Fruit fly (Drosophila melanogaster) whole organism, embryonic: ENCODE results near the gene bin.
A peak's percentile ranks its signal among the peaks of the same experiment; 100 is the strongest.

Experiments used
- BEAF-32 ChIP-seq: fragments of 200-800 bp; sonication (Bioruptor generic); optimal IDR thresholded peaks from 3 replicates; lab custom pipeline; 2017; ENCODE audit warnings: missing biosample characterization, missing genetic modification characterization, mild to moderate bottlenecking, moderate library complexity, missing genetic modification reagents
- CG10543 ChIP-seq: fragments of 200-800 bp; sonication (Bioruptor generic); optimal IDR thresholded peaks from 3 replicates; lab custom pipeline; 2017; ENCODE audit warnings: missing biosample characterization, mild to moderate bottlenecking, missing genetic modification characterization, moderate library complexity
- CG11085 ChIP-seq: fragments of 200-800 bp; sonication (Bioruptor generic); IDR thresholded peaks from 2 replicates; pipeline ENCODE4 v1.3.6; 2022; ENCODE audit warnings: missing biosample characterization, missing genetic modification characterization
- CG11093 ChIP-seq: fragments of 200-800 bp; sonication (Bioruptor generic); IDR thresholded peaks from 3 replicates; pipeline ENCODE4 v1.3.6; 2022; ENCODE audit warnings: missing biosample characterization, missing genetic modification characterization
- CG11723 ChIP-seq: fragments of 200-800 bp; sonication (Bioruptor generic); optimal IDR thresholded peaks from 2 replicates; lab custom pipeline; 2017; ENCODE audit warnings: missing biosample characterization, mild to moderate bottlenecking, missing genetic modification characterization
- CG1233 ChIP-seq: fragments of 200-800 bp; sonication (Bioruptor generic); optimal IDR thresholded peaks from 4 replicates; lab custom pipeline; 2018; ENCODE audit warnings: missing biosample characterization, mild to moderate bottlenecking, missing genetic modification characterization
- CG13424 ChIP-seq: fragments of 200-800 bp; sonication (Bioruptor generic); optimal IDR thresholded peaks from 2 replicates; lab custom pipeline; 2019; ENCODE audit warnings: missing biosample characterization, mild to moderate bottlenecking, missing genetic modification characterization, moderate library complexity
- CG2875 ChIP-seq: fragments of 200-800 bp; sonication (Bioruptor generic); optimal IDR thresholded peaks from 2 replicates; lab custom pipeline; 2017; ENCODE audit warnings: missing biosample characterization, mild to moderate bottlenecking, missing genetic modification characterization, missing genetic modification reagents
- CG30020 ChIP-seq: fragments of 200-800 bp; optimal IDR thresholded peaks from 2 replicates; lab custom pipeline; 2019; ENCODE audit warnings: missing biosample characterization, mild to moderate bottlenecking, missing genetic modification characterization, moderate library complexity
- CG3065 ChIP-seq: fragments of 200-800 bp; sonication (Bioruptor generic); optimal IDR thresholded peaks from 2 replicates; lab custom pipeline; 2016; ENCODE audit warnings: missing biosample characterization, missing genetic modification characterization
- CG31441 ChIP-seq: fragments of 200-800 bp; sonication (Bioruptor generic); IDR thresholded peaks from 2 replicates; pipeline ENCODE4 v1.3.6; 2022; ENCODE audit warnings: missing biosample characterization, missing genetic modification characterization
- CG3847 ChIP-seq: fragments of 200-800 bp; sonication (Bioruptor generic); IDR thresholded peaks from 2 replicates; pipeline ENCODE4 v1.3.6; 2022; ENCODE audit warnings: missing biosample characterization, missing genetic modification characterization
- CG4424 ChIP-seq: fragments of 200-800 bp; sonication (Bioruptor generic); optimal IDR thresholded peaks from 3 replicates; lab custom pipeline; 2016; ENCODE audit warnings: missing biosample characterization, missing genetic modification characterization
- CG4617 ChIP-seq: fragments of 200-800 bp; sonication (Bioruptor generic); optimal IDR thresholded peaks from 3 replicates; lab custom pipeline; 2016; ENCODE audit warnings: missing biosample characterization, missing genetic modification characterization, borderline replicate concordance
- CG4707 ChIP-seq: fragments of 200-800 bp; sonication (Bioruptor generic); optimal IDR thresholded peaks from 2 replicates; lab custom pipeline; 2018; ENCODE audit warnings: missing biosample characterization, mild to moderate bottlenecking, missing genetic modification characterization, moderate library complexity
- CG5953 ChIP-seq: fragments of 200-800 bp; sonication (Bioruptor generic); IDR thresholded peaks from 2 replicates; pipeline ENCODE4 v1.3.6; 2022; ENCODE audit warnings: missing biosample characterization, missing genetic modification characterization
- CG8944 ChIP-seq: fragments of 200-800 bp; sonication (Bioruptor generic); optimal IDR thresholded peaks from 3 replicates; lab custom pipeline; 2016; ENCODE audit warnings: missing biosample characterization, missing genetic modification characterization
- Dll ChIP-seq: fragments of 200-800 bp; sonication (Bioruptor generic); IDR thresholded peaks from 4 replicates; pipeline ENCODE4 v1.3.6; 2022; ENCODE audit warnings: missing biosample characterization, missing genetic modification characterization; ENCODE audit not compliant: partially characterized antibody
- Doc2 ChIP-seq: fragments of 200-800 bp; sonication (Bioruptor generic); IDR thresholded peaks from 2 replicates; pipeline ENCODE4 v1.3.6; 2022; ENCODE audit warnings: missing biosample characterization, missing genetic modification characterization
- Drgx ChIP-seq: fragments of 200-800 bp; sonication (Bioruptor generic); IDR thresholded peaks from 2 replicates; pipeline ENCODE4 v1.3.6; 2022; ENCODE audit warnings: missing biosample characterization, missing genetic modification characterization
- ERR ChIP-seq: fragments of 200-800 bp; sonication (Bioruptor generic); optimal IDR thresholded peaks from 2 replicates; lab custom pipeline; 2016; ENCODE audit warnings: missing biosample characterization, missing genetic modification characterization
- Hsf ChIP-seq: fragments of 200-800 bp; sonication (Bioruptor generic); optimal IDR thresholded peaks from 3 replicates; lab custom pipeline; 2016; ENCODE audit warnings: missing biosample characterization, missing genetic modification characterization
- Lhr ChIP-seq: fragments of 200-800 bp; sonication (Bioruptor generic); optimal IDR thresholded peaks from 3 replicates; lab custom pipeline; 2017; ENCODE audit warnings: mild to moderate bottlenecking, missing biosample characterization, missing genetic modification reagents, missing genetic modification characterization
- Mad ChIP-seq: fragments of 200-800 bp; sonication (Bioruptor generic); optimal IDR thresholded peaks from 2 replicates; lab custom pipeline; 2016; ENCODE audit warnings: missing biosample characterization, missing genetic modification characterization
- Med ChIP-seq: fragments of 200-800 bp; sonication (Bioruptor generic); peaks from one replicate; lab custom pipeline; 2016; ENCODE audit warnings: missing biosample characterization, missing genetic modification characterization, mild to moderate bottlenecking, inconsistent platforms, moderate library complexity
- Myb ChIP-seq: fragments of 200-800 bp; sonication (Bioruptor generic); optimal IDR thresholded peaks from 2 replicates; lab custom pipeline; 2016; ENCODE audit warnings: missing biosample characterization, missing genetic modification characterization
- NK7.1 ChIP-seq: fragments of 200-800 bp; sonication (Bioruptor generic); optimal IDR thresholded peaks from 3 replicates; lab custom pipeline; 2016; ENCODE audit warnings: missing biosample characterization, missing genetic modification characterization
- Nf-YA ChIP-seq: fragments of 200-800 bp; sonication (Bioruptor generic); IDR thresholded peaks from 2 replicates; pipeline ENCODE4 v1.3.6; 2022; ENCODE audit warnings: missing biosample characterization, missing genetic modification characterization
- Poxn ChIP-seq: fragments of 200-800 bp; sonication (Bioruptor generic); IDR thresholded peaks from 2 replicates; pipeline ENCODE4 v1.3.6; 2022; ENCODE audit warnings: missing biosample characterization, missing genetic modification characterization
- Sry-β ChIP-seq: fragments of 200-800 bp; sonication (Bioruptor generic); optimal IDR thresholded peaks from 2 replicates; lab custom pipeline; 2018; ENCODE audit warnings: missing biosample characterization, mild to moderate bottlenecking, missing genetic modification characterization, moderate library complexity
- Sry-δ ChIP-seq: fragments of 200-800 bp; sonication (Bioruptor generic); optimal IDR thresholded peaks from 2 replicates; lab custom pipeline; 2016; ENCODE audit warnings: missing biosample characterization, missing genetic modification characterization
- TFAM ChIP-seq: fragments of 200-800 bp; sonication (Bioruptor generic); optimal IDR thresholded peaks from 2 replicates; lab custom pipeline; 2017; ENCODE audit warnings: missing biosample characterization, missing genetic modification characterization, inconsistent platforms
- aop ChIP-seq: fragments of 200-800 bp; sonication (Bioruptor generic); IDR thresholded peaks from 2 replicates; pipeline ENCODE4 v1.3.6; 2022; ENCODE audit warnings: missing biosample characterization, missing genetic modification characterization
- ara ChIP-seq: fragments of 200-800 bp; sonication (Bioruptor generic); IDR thresholded peaks from 2 replicates; pipeline ENCODE4 v1.3.6; 2022; ENCODE audit warnings: missing biosample characterization, missing genetic modification characterization
- dati ChIP-seq: fragments of 200-800 bp; sonication (Bioruptor generic); IDR thresholded peaks from 2 replicates; pipeline ENCODE4 v1.3.6; 2022; ENCODE audit warnings: missing biosample characterization, missing genetic modification characterization
- dimm ChIP-seq: fragments of 200-800 bp; sonication (Bioruptor generic); IDR thresholded peaks from 2 replicates; pipeline ENCODE4 v1.3.6; 2022; ENCODE audit warnings: missing biosample characterization, missing genetic modification characterization
- gsb ChIP-seq: fragments of 200-800 bp; sonication (Bioruptor generic); IDR thresholded peaks from 2 replicates; pipeline ENCODE4 v1.3.6; 2022; ENCODE audit warnings: missing biosample characterization, missing genetic modification characterization
- her ChIP-seq: fragments of 200-800 bp; sonication (Bioruptor generic); optimal IDR thresholded peaks from 2 replicates; lab custom pipeline; 2016; ENCODE audit warnings: missing biosample characterization, missing genetic modification characterization
- ken ChIP-seq: fragments of 200-800 bp; sonication (Bioruptor generic); IDR thresholded peaks from 3 replicates; pipeline ENCODE4 v1.3.6; 2022; ENCODE audit warnings: missing biosample characterization, missing genetic modification characterization
- nerfin-2 ChIP-seq: fragments of 200-800 bp; sonication (Bioruptor generic); IDR thresholded peaks from 2 replicates; pipeline ENCODE4 v1.3.6; 2022; ENCODE audit warnings: missing biosample characterization, missing genetic modification characterization; ENCODE audit not compliant: partially characterized antibody
- peb ChIP-seq: fragments of 200-800 bp; sonication (Bioruptor generic); IDR thresholded peaks from 2 replicates; pipeline ENCODE4 v1.3.6; 2022; ENCODE audit warnings: missing biosample characterization, missing genetic modification characterization
- pho ChIP-seq: fragments of 200-800 bp; sonication (Bioruptor generic); optimal IDR thresholded peaks from 2 replicates; lab custom pipeline; 2016; ENCODE audit warnings: missing biosample characterization, missing genetic modification characterization
- sc ChIP-seq, 3 experiments: fragments of >200 bp in 2 of 3; fragments of 200-800 bp in 1 of 3; sonication (Bioruptor generic) in 1 of 3; optimal IDR thresholded peaks; 2 replicates in 2 of 3; 3 replicates in 1 of 3; lab custom pipeline; 2017; ENCODE audit warnings: mild to moderate bottlenecking in 1 of 3, missing biosample characterization in 1 of 3, missing genetic modification characterization in 1 of 3, missing genetic modification reagents in 1 of 3
- stc ChIP-seq: fragments of 200-800 bp; sonication (Bioruptor generic); IDR thresholded peaks from 2 replicates; pipeline ENCODE4 v1.3.6; 2022; ENCODE audit warnings: missing biosample characterization, missing genetic modification characterization
- stwl ChIP-seq: fragments of 200-800 bp; sonication (Bioruptor generic); optimal IDR thresholded peaks from 3 replicates; lab custom pipeline; 2018; ENCODE audit warnings: missing biosample characterization, mild to moderate bottlenecking, missing genetic modification characterization, moderate library complexity
- tna ChIP-seq: fragments of 200-800 bp; sonication (Bioruptor generic); IDR thresholded peaks from 2 replicates; pipeline ENCODE4 v1.3.6; 2022; ENCODE audit warnings: missing biosample characterization, missing genetic modification characterization; ENCODE audit not compliant: partially characterized antibody
- wdn ChIP-seq: fragments of 200-800 bp; sonication (Bioruptor generic); IDR thresholded peaks from 2 replicates; pipeline ENCODE4 v1.3.6; 2022; ENCODE audit warnings: missing biosample characterization, missing genetic modification characterization
- wek ChIP-seq: fragments of 200-800 bp; sonication (Bioruptor generic); optimal IDR thresholded peaks from 3 replicates; lab custom pipeline; 2018; ENCODE audit warnings: missing biosample characterization, mild to moderate bottlenecking, missing genetic modification characterization, moderate library complexity
- zf30C ChIP-seq: fragments of 200-800 bp; sonication (Bioruptor generic); optimal IDR thresholded peaks from 3 replicates; lab custom pipeline; 2018; ENCODE audit warnings: missing biosample characterization, mild to moderate bottlenecking, missing genetic modification characterization

Gene bin

dm6 chr3L:6963792-6964487 is 26.5 kb upstream of the bin start (continued):
- TF ChIP-seq nerfin-2 (GFP tag; lab: Robert Waterston, UW) (no peak), ara (peak; percentile 67), Doc2 (no peak), wek (GFP tag; lab: Kevin White, UChicago) (peak; percentile 70), TFAM (GFP tag; lab: Kevin White, UChicago) (peak; percentile 40), Drgx (GFP tag; lab: Robert Waterston, UW) (peak; percentile 70), wdn (GFP tag; lab: Robert Waterston, UW) (peak; percentile 50), CG4617 (GFP tag; lab: Kevin White, UChicago) (peak; percentile 11), Poxn (GFP tag; lab: Robert Waterston, UW) (no peak), zf30C (GFP tag; lab: Kevin White, UChicago) (peak; percentile 90), Sry-δ (GFP tag; lab: Kevin White, UChicago) (peak; percentile 32), her (peak; percentile 67), CG11085 (GFP tag; lab: Robert Waterston, UW) (0 out of 2 replicates have a peak, but pooled peaks have one; percentile 48), Mad (peak; percentile 71), CG1233 (GFP tag; lab: Kevin White, UChicago) (peak; percentile 72), CG4707 (GFP tag; lab: Kevin White, UChicago) (peak; percentile 56), CG2875 (peak; percentile 79), dimm (GFP tag; lab: Robert Waterston, UW) (peak; percentile 34; the same call in 1 of the 2 replicates), CG8944 (peak; percentile 79), Med (GFP tag; lab: Kevin White, UChicago) (peak; percentile 96), BEAF-32 (GFP tag; lab: Kevin White, UChicago) (no peak), CG11093 (GFP tag; lab: Robert Waterston, UW) (0 out of 3 replicates have a peak, but pooled peaks have one; percentile 53), Sry-β (peak; percentile 34), CG4424 (GFP tag; lab: Kevin White, UChicago) (peak; percentile 83), CG13424 (peak; percentile 83), sc (optimal IDR thresholded peaks at IDR 0.05; lab: Kevin White, UChicago) (no peak), sc (GFP tag; optimal IDR thresholded peaks at IDR 0.05; lab: Kevin White, UChicago) (peak; percentile 74), peb (GFP tag; lab: Robert Waterston, UW) (0 out of 2 replicates have a peak, but pooled peaks have one; percentile 34), CG5953 (peak; percentile 35; the same call in 1 of the 2 replicates), CG11723 (GFP tag; lab: Kevin White, UChicago) (peak; percentile 79), ERR (peak; percentile 73), CG3065 (peak; percentile 69), Lhr (GFP tag; lab: Kevin White, UChicago) (peak; percentile 63), ken (GFP tag; lab: Robert Waterston, UW) (0 out of 3 replicates have a peak, but pooled peaks have one; percentile 20), stc (peak; percentile 64; the same call in 1 of the 2 replicates), Myb (peak; percentile 63), aop (GFP tag; lab: Robert Waterston, UW) (0 out of 2 replicates have a peak, but pooled peaks have one; percentile 2), gsb (peak; percentile 52), CG30020 (peak; percentile 44), Hsf (GFP tag; lab: Kevin White, UChicago) (peak; percentile 87), Dll (GFP tag; lab: Robert Waterston, UW) (no peak), Nf-YA (GFP tag; lab: Robert Waterston, UW) (peak; percentile 38; the same call in 1 of the 2 replicates), dati (GFP tag; lab: Robert Waterston, UW) (peak; percentile 44; the same call in 1 of the 2 replicates), tna (GFP tag; lab: Robert Waterston, UW) (no peak), stwl (no peak), CG31441 (peak; percentile 81), NK7.1 (GFP tag; lab: Kevin White, UChicago) (peak; percentile 48), CG10543 (GFP tag; lab: Kevin White, UChicago) (no peak), CG3847 (GFP tag; lab: Robert Waterston, UW) (peak; percentile 77), pho (GFP tag; lab: Kevin White, UChicago) (peak; percentile 84)
